Worm (Caenorhabditis elegans): Measurements from ENCODE around the gene gtf-2E2.
A peak's percentile ranks its signal among the peaks of the same experiment; 100 is the strongest.

The gtf-2E2 gene

ce11 chrII:11542385-11542784 is at the start of gene gtf-2E2:
Gene gtf-2E2 (minus strand): TSS chrII:11542495.
- TF ChIP-seq ceh-28 (tag; optimal IDR thresholded peaks at IDR 0.05) = peak; percentile 34
- TF ChIP-seq aly-2 (tag; optimal IDR thresholded peaks at IDR 0.05) = no peak
- peak; percentile 31 for TF ChIP-seq lin-15B (tag; optimal IDR thresholded peaks at IDR 0.05)
- no peak for TF ChIP-seq skn-1 (tag; optimal IDR thresholded peaks at IDR 0.05)
- TF ChIP-seq nfya-1 (tag; optimal IDR thresholded peaks at IDR 0.05; ENCODE audit: insufficient read depth) = peak; percentile 44
- peak; percentile 55 for TF ChIP-seq lin-39 (tag; optimal IDR thresholded peaks at IDR 0.05)
- TF ChIP-seq nhr-25 (tag; optimal IDR thresholded peaks at IDR 0.05) = peak; percentile 10
- TF ChIP-seq hmg-11 (tag; optimal IDR thresholded peaks at IDR 0.05) = peak; percentile 42
- TF ChIP-seq snpc-4 (tag; optimal IDR thresholded peaks at IDR 0.05) = peak; percentile 56
- peak; percentile 37 for TF ChIP-seq pha-4 (tag; optimal IDR thresholded peaks at IDR 0.05)
- no peak for TF ChIP-seq ztf-4 (tag; optimal IDR thresholded peaks at IDR 0.05)
- TF ChIP-seq elt-1 (tag; optimal IDR thresholded peaks at IDR 0.05) = peak; percentile 17

- TF ChIP-seq fos-1 (tag; optimal IDR thresholded peaks at IDR 0.05) (no peak), ceh-82 (tag; optimal IDR thresholded peaks at IDR 0.05) (no peak), ztf-4 (tag; optimal IDR thresholded peaks at IDR 0.05) (no peak), ama-1 (optimal IDR thresholded peaks at IDR 0.05) (no peak), ceh-28 (tag; optimal IDR thresholded peaks at IDR 0.05) (no peak), nhr-76 (tag; optimal IDR thresholded peaks at IDR 0.05) (no peak), nhr-237 (tag; optimal IDR thresholded peaks at IDR 0.05) (no peak), ceh-9 (tag; optimal IDR thresholded peaks at IDR 0.05) (no peak), unc-39 (tag; optimal IDR thresholded peaks at IDR 0.05) (no peak), elt-2 (tag; optimal IDR thresholded peaks at IDR 0.05) (no peak), ZK546.5 (tag; optimal IDR thresholded peaks at IDR 0.05) (no peak), mdl-1 (tag; optimal IDR thresholded peaks at IDR 0.05) (no peak), mml-1 (tag; optimal IDR thresholded peaks at IDR 0.05) (no peak), nhr-67 (tag; optimal IDR thresholded peaks at IDR 0.05) (no peak), jun-1 (tag; optimal IDR thresholded peaks at IDR 0.05) (no peak), nhr-12 (tag; optimal IDR thresholded peaks at IDR 0.05) (no peak), pqm-1 (tag; optimal IDR thresholded peaks at IDR 0.05) (no peak), ztf-11 (tag; optimal IDR thresholded peaks at IDR 0.05) (no peak), egl-27 (tag; optimal IDR thresholded peaks at IDR 0.05) (no peak), lsy-12 (tag; optimal IDR thresholded peaks at IDR 0.05) (no peak)
Measured at ce11 chrII:11592023-11592422, 49.7 kb upstream of the gtf-2E2 start, which contains the start of gene F07A11.1. Gene F07A11.1 (minus strand): TSS chrII:11592123.

DNA sequence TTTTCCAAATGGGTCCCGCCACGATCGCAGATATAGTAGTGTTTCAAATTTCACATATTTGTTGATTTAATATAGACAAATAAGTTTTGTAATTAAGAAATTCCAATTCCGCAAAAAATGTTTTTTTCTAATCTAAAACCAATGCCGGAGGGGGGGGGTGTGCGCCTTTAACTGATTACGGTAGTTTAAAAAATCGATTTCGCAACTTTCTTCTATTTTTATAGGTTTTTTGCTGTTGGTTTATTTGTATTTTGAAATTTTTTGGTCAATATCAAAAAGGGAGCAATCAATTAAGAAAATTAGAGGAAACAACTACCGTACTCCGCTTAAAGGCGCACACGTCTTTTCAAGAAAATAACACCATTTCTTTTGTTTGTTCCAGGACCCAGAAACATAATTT is 49.3 kb upstream of the gtf-2E2 start:
- TF ChIP-seq jun-1 (tag; optimal IDR thresholded peaks at IDR 0.05) = no peak
- no peak for TF ChIP-seq elt-2 (tag; optimal IDR thresholded peaks at IDR 0.05)
- no peak for TF ChIP-seq ceh-16 (tag; optimal IDR thresholded peaks at IDR 0.05)
- TF ChIP-seq hmg-11 (tag; optimal IDR thresholded peaks at IDR 0.05) = no peak
- TF ChIP-seq daf-12 (tag; optimal IDR thresholded peaks at IDR 0.05) = no peak
- TF ChIP-seq unc-39 (tag; optimal IDR thresholded peaks at IDR 0.05) = no peak
- TF ChIP-seq sea-2 (GFP tag; optimal IDR thresholded peaks at IDR 0.05) = no peak
- no peak for TF ChIP-seq nhr-12 (tag; optimal IDR thresholded peaks at IDR 0.05)
- no peak for TF ChIP-seq ztf-11 (tag; optimal IDR thresholded peaks at IDR 0.05)
- no peak for TF ChIP-seq elt-3 (tag; optimal IDR thresholded peaks at IDR 0.05)
- no peak for TF ChIP-seq nhr-11 (tag; optimal IDR thresholded peaks at IDR 0.05)
- no peak for TF ChIP-seq lin-15B (tag; optimal IDR thresholded peaks at IDR 0.05)
- no peak for TF ChIP-seq egl-27 (tag; optimal IDR thresholded peaks at IDR 0.05)
- no peak for TF ChIP-seq ZK546.5 (tag; optimal IDR thresholded peaks at IDR 0.05)
- TF ChIP-seq egl-5 (tag; optimal IDR thresholded peaks at IDR 0.05) = no peak
- no peak for TF ChIP-seq snpc-4 (tag; optimal IDR thresholded peaks at IDR 0.05)
- no peak for TF ChIP-seq pha-4 (tag; optimal IDR thresholded peaks at IDR 0.05)
- no peak for TF ChIP-seq nhr-77 (tag; optimal IDR thresholded peaks at IDR 0.05)
- TF ChIP-seq lin-39 (tag; optimal IDR thresholded peaks at IDR 0.05) = no peak
- TF ChIP-seq nhr-43 (tag; optimal IDR thresholded peaks at IDR 0.05; ENCODE audit: poor library complexity, severe bottlenecking) = no peak

- TF ChIP-seq R02D3.7 (tag; optimal IDR thresholded peaks at IDR 0.05) (no peak), daf-12 (tag; optimal IDR thresholded peaks at IDR 0.05) (no peak), skn-1 (tag; optimal IDR thresholded peaks at IDR 0.05) (no peak), egl-5 (tag; optimal IDR thresholded peaks at IDR 0.05) (no peak), tbx-2 (tag; optimal IDR thresholded peaks at IDR 0.05) (no peak), nhr-67 (tag; optimal IDR thresholded peaks at IDR 0.05) (no peak), unc-39 (tag; optimal IDR thresholded peaks at IDR 0.05) (no peak)
Measured at ce11 chrII:11588304-11588703, 46.0 kb upstream of the gtf-2E2 start.
